Fruit fly (Drosophila melanogaster) S2 (cell line): ENCODE measurements around the gene CG14892.

Experiments used
- CG8478 ChIP-seq: fragments of >200 bp; optimal IDR thresholded peaks from 2 replicates; lab custom pipeline; 2018
- CTCF ChIP-seq, 2 experiments: fragments of >200 bp; optimal IDR thresholded peaks; 2 replicates each; lab custom pipeline; 2018

DNA sequence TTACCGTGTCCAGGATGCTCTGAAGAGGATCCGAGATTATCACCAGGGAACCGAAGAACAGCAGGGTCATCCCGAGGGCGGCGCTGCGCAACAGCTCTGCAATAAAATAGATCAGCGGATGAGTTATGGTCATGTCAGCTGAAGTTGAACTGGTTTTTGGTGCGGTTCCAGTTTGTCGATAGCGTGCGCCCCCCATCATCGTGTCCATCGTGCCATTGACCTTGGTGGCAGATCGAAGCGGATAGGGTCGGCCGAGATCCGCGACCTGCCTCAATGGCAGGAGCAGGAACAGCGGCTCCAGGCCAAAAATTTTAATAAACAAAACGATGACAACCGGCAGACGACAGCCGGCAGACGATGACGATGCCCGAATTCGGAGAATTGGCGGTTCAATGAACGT lies 5.4 kb downstream of the CG14892 start:
- TF ChIP-seq CG8478 (lab: Kevin White, UChicago) (no peak), CTCF (optimal IDR thresholded peaks at IDR 0.05; lab: Kevin White, UChicago) (no peak)
